Worm (Caenorhabditis elegans) whole organism, L4/young adult: ENCODE measurements around the gene bus-18.

ENCODE experiments used
- W03F9.2 ChIP-seq: fragments of 150-350 bp; optimal IDR thresholded peaks from 2 replicates; lab custom pipeline; 2014; ENCODE audit warnings: missing biosample characterization, missing genetic modification characterization
- dao-5 ChIP-seq: sonication (generic microtip); optimal IDR thresholded peaks from 2 replicates; lab custom pipeline; 2016; ENCODE audit warnings: missing genotype, missing genetic modification characterization, moderate library complexity, missing compliant biosample characterization
- him-1 ChIP-seq: sonication (generic microtip); optimal IDR thresholded peaks from 2 replicates; lab custom pipeline; 2016; ENCODE audit warnings: missing genotype, missing genetic modification reagents, missing genetic modification characterization, missing compliant biosample characterization

DNA sequence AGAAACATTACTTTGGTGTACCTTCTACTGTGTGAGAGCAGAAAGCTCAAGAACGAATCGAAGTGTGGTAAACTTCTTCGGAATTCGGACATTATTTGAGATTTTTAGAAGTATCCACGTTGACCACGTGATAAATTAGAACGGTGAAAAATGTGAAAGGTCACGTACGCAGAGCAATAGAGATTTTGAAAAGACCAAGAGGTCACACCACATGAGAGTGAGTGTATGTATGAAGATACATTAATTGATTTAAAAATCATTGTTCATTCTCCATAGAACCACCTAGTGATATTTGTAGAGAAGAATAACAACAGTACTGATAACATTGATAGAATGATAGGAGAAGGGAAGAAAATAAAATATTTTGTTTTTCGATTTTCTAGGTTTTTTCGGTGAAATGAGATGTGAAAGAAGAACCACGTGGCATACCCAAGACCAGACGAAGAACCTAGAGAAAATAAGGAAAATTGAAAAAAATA, 49.0 kb downstream of the bus-18 start, which contains the start of gene pyc-1:
- TF ChIP-seq him-1 (tag; lab: Kevin White, UChicago) (no peak), dao-5 (tag; lab: Kevin White, UChicago) (no peak), W03F9.2 (tag; lab: Kevin White, UChicago) (peak; percentile 8)
